Worm (Caenorhabditis elegans): ENCODE data around the gene gtap-2.

gtap-2 gene

ce11 chrIII:9853667-9854620, 45.6 kb downstream of the gtap-2 start:
- no peak for TF ChIP-seq hnd-1 (tag; optimal IDR thresholded peaks at IDR 0.05)
- peak; percentile 35 for TF ChIP-seq ama-1 (optimal IDR thresholded peaks at IDR 0.05)

ce11 chrIII:9854960-9855359, 46.6 kb downstream of the gtap-2 start:
- TF ChIP-seq scrt-1 (GFP tag; IDR thresholded peaks at IDR 0.05) (no peak), B0310.2 (tag; optimal IDR thresholded peaks at IDR 0.05) (no peak), aly-1 (tag; optimal IDR thresholded peaks at IDR 0.05) (no peak), ama-1 (optimal IDR thresholded peaks at IDR 0.05) (no peak), hmbx-1 (tag; optimal IDR thresholded peaks at IDR 0.05) (no peak), tbx-37 (GFP tag; conservative IDR thresholded peaks at IDR 0.05) (no peak), F13C5.2 (tag; optimal IDR thresholded peaks at IDR 0.05) (no peak), ceh-13 (GFP tag; optimal IDR thresholded peaks at IDR 0.05) (no peak), pes-1 (GFP tag; IDR thresholded peaks at IDR 0.05) (no peak), hmg-4 (GFP tag; optimal IDR thresholded peaks at IDR 0.05) (no peak)

- TF ChIP-seq ets-7 (tag; optimal IDR thresholded peaks at IDR 0.05) (no peak), ceh-13 (GFP tag; optimal IDR thresholded peaks at IDR 0.05) (no peak)
Observed at ce11 chrIII:9857110-9857509, 48.8 kb downstream of the gtap-2 start.

DNA sequence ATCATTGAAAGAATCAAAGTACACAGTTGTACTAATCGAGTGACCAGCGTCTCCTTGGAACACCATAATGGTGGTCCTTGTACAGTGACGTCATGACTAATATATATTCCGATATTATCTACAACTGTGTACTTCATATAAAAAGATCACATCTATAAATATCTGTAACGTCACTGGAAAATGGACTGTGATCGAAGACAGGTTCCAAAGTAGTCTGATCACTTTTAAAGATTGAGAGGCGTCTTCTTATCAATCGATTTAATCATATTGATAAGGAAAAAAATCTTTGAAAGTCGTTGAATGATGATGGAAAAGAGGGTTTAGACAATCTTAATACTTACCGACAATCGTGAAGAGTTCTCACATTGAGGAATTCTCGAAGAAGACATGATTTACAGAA, 49.7 kb downstream of the gtap-2 start:
- TF ChIP-seq tra-4 (tag; optimal IDR thresholded peaks at IDR 0.05): no peak
- TF ChIP-seq flt-1 (GFP tag; IDR thresholded peaks at IDR 0.05): no peak
- TF ChIP-seq hnd-1 (tag; optimal IDR thresholded peaks at IDR 0.05): no peak
- no peak for TF ChIP-seq sea-1 (GFP tag; conservative IDR thresholded peaks at IDR 0.05)
- TF ChIP-seq F13C5.2 (tag; optimal IDR thresholded peaks at IDR 0.05): no peak
- TF ChIP-seq pes-1 (GFP tag; IDR thresholded peaks at IDR 0.05): no peak
- no peak for TF ChIP-seq ama-1 (optimal IDR thresholded peaks at IDR 0.05)
- TF ChIP-seq ceh-36 (tag; optimal IDR thresholded peaks at IDR 0.05): no peak
- no peak for TF ChIP-seq aly-1 (tag; optimal IDR thresholded peaks at IDR 0.05)
- no peak for TF ChIP-seq hmbx-1 (tag; optimal IDR thresholded peaks at IDR 0.05)
- TF ChIP-seq ets-7 (tag; optimal IDR thresholded peaks at IDR 0.05): no peak
- TF ChIP-seq B0310.2 (tag; optimal IDR thresholded peaks at IDR 0.05): no peak
- TF ChIP-seq tbx-11 (GFP tag; IDR thresholded peaks at IDR 0.05): no peak
- no peak for TF ChIP-seq ceh-13 (GFP tag; optimal IDR thresholded peaks at IDR 0.05)
- TF ChIP-seq scrt-1 (GFP tag; IDR thresholded peaks at IDR 0.05): no peak
- no peak for TF ChIP-seq hmg-4 (GFP tag; optimal IDR thresholded peaks at IDR 0.05)
- no peak for TF ChIP-seq tbx-37 (GFP tag; conservative IDR thresholded peaks at IDR 0.05)

ce11 chrIII:9859133-9859775, 50.9 kb downstream of the gtap-2 start, which contains the start of gene gpdh-2:
Gene gpdh-2, minus strand, starts transcription at chrIII:9859183.
- TF ChIP-seq hmg-4 (GFP tag; optimal IDR thresholded peaks at IDR 0.05) (no peak), hmbx-1 (tag; optimal IDR thresholded peaks at IDR 0.05) (no peak), flt-1 (GFP tag; IDR thresholded peaks at IDR 0.05) (no peak), F13C5.2 (tag; optimal IDR thresholded peaks at IDR 0.05) (no peak), ama-1 (optimal IDR thresholded peaks at IDR 0.05) (no peak), ceh-13 (GFP tag; optimal IDR thresholded peaks at IDR 0.05) (no peak), pes-1 (GFP tag; IDR thresholded peaks at IDR 0.05) (no peak), tbx-11 (GFP tag; IDR thresholded peaks at IDR 0.05) (no peak), aly-1 (tag; optimal IDR thresholded peaks at IDR 0.05) (no peak), B0310.2 (tag; optimal IDR thresholded peaks at IDR 0.05) (no peak), ets-7 (tag; optimal IDR thresholded peaks at IDR 0.05) (no peak), ceh-36 (tag; optimal IDR thresholded peaks at IDR 0.05) (no peak), sea-1 (GFP tag; conservative IDR thresholded peaks at IDR 0.05) (no peak), hnd-1 (tag; optimal IDR thresholded peaks at IDR 0.05) (no peak)

DNA sequence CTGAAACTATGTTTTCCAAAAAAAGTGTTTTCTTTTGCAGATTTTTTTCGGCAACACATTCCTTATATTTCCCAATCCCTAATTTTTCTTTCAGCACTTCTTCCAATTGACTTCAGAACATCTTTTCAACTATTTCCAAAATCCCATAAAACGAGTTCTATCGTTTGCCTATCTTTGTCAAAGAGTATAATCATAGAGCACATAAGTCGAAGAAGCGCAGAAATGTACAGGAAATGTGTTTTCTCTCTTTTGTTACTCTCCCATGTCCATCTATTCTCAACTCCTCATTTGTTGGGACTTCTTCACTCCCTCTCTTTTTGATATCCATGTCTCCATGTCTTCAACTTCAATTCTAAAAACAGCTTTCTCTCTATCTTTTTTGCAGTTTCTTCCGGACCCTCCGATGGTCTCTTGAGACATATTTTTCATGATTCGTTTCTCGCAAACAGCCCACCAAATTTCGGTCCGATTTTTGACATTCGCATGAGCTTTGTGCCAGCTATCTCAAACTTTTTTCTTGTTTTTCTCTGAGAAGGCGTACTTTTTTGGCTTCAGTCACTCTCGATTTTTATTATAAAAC, 51.9 kb downstream of the gtap-2 start, which contains the start of gene twk-48:
Gene twk-48, plus strand, starts transcription at position 530 of the 580 bp plus-strand sequence.
- no peak for TF ChIP-seq hmbx-1 (tag; optimal IDR thresholded peaks at IDR 0.05)
- no peak for TF ChIP-seq scrt-1 (GFP tag; IDR thresholded peaks at IDR 0.05)
- no peak for TF ChIP-seq aly-1 (tag; optimal IDR thresholded peaks at IDR 0.05)
- no peak for TF ChIP-seq ceh-13 (GFP tag; optimal IDR thresholded peaks at IDR 0.05)
- no peak for TF ChIP-seq tbx-11 (GFP tag; IDR thresholded peaks at IDR 0.05)
- no peak for TF ChIP-seq tbx-37 (GFP tag; conservative IDR thresholded peaks at IDR 0.05)
- no peak for TF ChIP-seq ets-7 (tag; optimal IDR thresholded peaks at IDR 0.05)
- TF ChIP-seq B0310.2 (tag; optimal IDR thresholded peaks at IDR 0.05): no peak
- no peak for TF ChIP-seq hnd-1 (tag; optimal IDR thresholded peaks at IDR 0.05)
- no peak for TF ChIP-seq sea-1 (GFP tag; conservative IDR thresholded peaks at IDR 0.05)
- no peak for TF ChIP-seq ama-1 (optimal IDR thresholded peaks at IDR 0.05)
- no peak for TF ChIP-seq F13C5.2 (tag; optimal IDR thresholded peaks at IDR 0.05)
- no peak for TF ChIP-seq pes-1 (GFP tag; IDR thresholded peaks at IDR 0.05)
- no peak for TF ChIP-seq flt-1 (GFP tag; IDR thresholded peaks at IDR 0.05)
